Fruit fly (Drosophila melanogaster): ENCODE data around the gene TfIIFalpha.

TfIIFalpha gene

dm6 chr3R:6405674-6406565 is 25.7 kb downstream of the TfIIFalpha start, which contains the start of gene Dmtn (continued):
- TF ChIP-seq nmo (GFP tag; optimal IDR thresholded peaks at IDR 0.05) (peak; percentile 47), NFAT (GFP tag; IDR thresholded peaks at IDR 0.05) (no peak), Jarid2 (GFP tag; optimal IDR thresholded peaks at IDR 0.05) (peak; percentile 95), fd64A (GFP tag; optimal IDR thresholded peaks at IDR 0.05) (peak; percentile 34), Hand (GFP tag; optimal IDR thresholded peaks at IDR 0.05) (no peak), inv (GFP tag; IDR thresholded peaks at IDR 0.05; ENCODE audit: partially characterized antibody) (no peak), ci (GFP tag; IDR thresholded peaks at IDR 0.05) (no peak), CG30431 (GFP tag; optimal IDR thresholded peaks at IDR 0.05) (peak; percentile 2), Usf (GFP tag; optimal IDR thresholded peaks at IDR 0.05) (no peak), cato (GFP tag; optimal IDR thresholded peaks at IDR 0.05; ENCODE audit: borderline replicate concordance) (peak; percentile 18), C15 (GFP tag; IDR thresholded peaks at IDR 0.05) (no peak), CG34376 (GFP tag; optimal IDR thresholded peaks at IDR 0.05) (peak; percentile 69), sc (optimal IDR thresholded peaks at IDR 0.05) (no peak), sc (GFP tag; optimal IDR thresholded peaks at IDR 0.05) (peak; percentile 24), MESR4 (GFP tag; optimal IDR thresholded peaks at IDR 0.05) (peak; percentile 59), CG12299 (tag; optimal IDR thresholded peaks at IDR 0.05) (no peak), Gug (GFP tag; IDR thresholded peaks at IDR 0.05) (peak; percentile 3; the same call in 1 of the 4 replicates), BEAF-32 (GFP tag; optimal IDR thresholded peaks at IDR 0.05) (peak; percentile 25), CG15514 (GFP tag; optimal IDR thresholded peaks at IDR 0.05) (peak; percentile 34), CG3163 (GFP tag; optimal IDR thresholded peaks at IDR 0.05) (peak; percentile 19), Med (GFP tag) (peak; percentile 95), CG8359 (GFP tag; optimal IDR thresholded peaks at IDR 0.05; ENCODE audit: borderline replicate concordance) (no peak), zf30C (GFP tag; optimal IDR thresholded peaks at IDR 0.05) (no peak), CG3838 (GFP tag; optimal IDR thresholded peaks at IDR 0.05) (no peak), CG13894 (tag; optimal IDR thresholded peaks at IDR 0.05) (peak; percentile 44), CG11247 (GFP tag; IDR thresholded peaks at IDR 0.05) (no peak), GATAe (GFP tag; conservative IDR thresholded peaks at IDR 0.05) (no peak), Hsf (GFP tag; optimal IDR thresholded peaks at IDR 0.05) (peak; percentile 17), CG4854 (GFP tag; optimal IDR thresholded peaks at IDR 0.05) (no peak), sug (tag; optimal IDR thresholded peaks at IDR 0.05) (peak; percentile 23), her (GFP tag; optimal IDR thresholded peaks at IDR 0.05) (peak; percentile 10), ac (GFP tag; optimal IDR thresholded peaks at IDR 0.05) (peak; percentile 24), kni (GFP tag; optimal IDR thresholded peaks at IDR 0.05) (peak; percentile 60), lov (optimal IDR thresholded peaks at IDR 0.05) (no peak), lov (GFP tag; IDR thresholded peaks at IDR 0.05) (no peak), gce (GFP tag; IDR thresholded peaks at IDR 0.05) (no peak), CG32532 (GFP tag; IDR thresholded peaks at IDR 0.05) (no peak), CHES-1-like (GFP tag; optimal IDR thresholded peaks at IDR 0.05) (peak; percentile 24), CG18262 (tag; optimal IDR thresholded peaks at IDR 0.05) (peak; percentile 40), tio (GFP tag; optimal IDR thresholded peaks at IDR 0.05) (peak; percentile 33), dpn (GFP tag; optimal IDR thresholded peaks at IDR 0.05) (peak in 1 of 2 experiments; percentile 20), CG33213 (GFP tag; optimal IDR thresholded peaks at IDR 0.05) (peak; percentile 15), CG12659 (GFP tag; optimal IDR thresholded peaks at IDR 0.05) (peak; percentile 56), Scr (GFP tag; IDR thresholded peaks at IDR 0.05; ENCODE audit: partially characterized antibody) (no peak), CG8281 (tag; optimal IDR thresholded peaks at IDR 0.05) (no peak), hb (GFP tag; IDR thresholded peaks at IDR 0.05; ENCODE audit: partially characterized antibody) (no peak), Sry-β (GFP tag; optimal IDR thresholded peaks at IDR 0.05) (no peak), HLHmδ (GFP tag; optimal IDR thresholded peaks at IDR 0.05) (peak; percentile 93)

All from whole organism, embryonic.